Fruit fly (Drosophila melanogaster) whole organism: ENCODE results near the gene CG10616.

ENCODE experiments used
- CG8478 ChIP-seq: fragments of >200 bp; optimal IDR thresholded peaks from 2 replicates; lab custom pipeline; 2018; ENCODE audit warnings: inconsistent platforms
- Dll ChIP-seq: fragments of >200 bp; optimal IDR thresholded peaks from 2 replicates; lab custom pipeline; 2017
- EcR ChIP-seq, 2 experiments: fragments of >200 bp; optimal IDR thresholded peaks; 2 replicates each; lab custom pipeline; 2017; ENCODE audit warnings: missing biosample characterization in 2 of 2, missing genetic modification characterization in 2 of 2, missing genetic modification reagents in 2 of 2
- pan ChIP-seq: fragments of >200 bp; optimal IDR thresholded peaks from 2 replicates; lab custom pipeline; 2017
- psq ChIP-seq: fragments of >200 bp; optimal IDR thresholded peaks from 2 replicates; lab custom pipeline; 2017
- usp ChIP-seq: fragments of >200 bp; optimal IDR thresholded peaks from 2 replicates; lab custom pipeline; 2017; ENCODE audit warnings: missing biosample characterization, missing genetic modification characterization, mixed read lengths

Gene CG10616

dm6 chr3L:12463580-12463979 is 7.9 kb upstream of the CG10616 start:
- TF ChIP-seq usp (GFP tag; lab: Kevin White, UChicago) (no peak), EcR (GFP tag; optimal IDR thresholded peaks at IDR 0.05; lab: Kevin White, UChicago) (no peak), pan (lab: Kevin White, UChicago) (no peak)

dm6 chr3L:12465229-12465628 is 6.3 kb upstream of the CG10616 start:
- TF ChIP-seq pan (lab: Kevin White, UChicago), result no peak
- TF ChIP-seq CG8478 (lab: Kevin White, UChicago), result no peak
- TF ChIP-seq psq (lab: Kevin White, UChicago), result no peak
- TF ChIP-seq Dll (lab: Kevin White, UChicago), result no peak

- TF ChIP-seq psq (lab: Kevin White, UChicago), result no peak
- no peak for TF ChIP-seq pan (lab: Kevin White, UChicago)
- peak; percentile 94 for TF ChIP-seq CG8478 (lab: Kevin White, UChicago)
- TF ChIP-seq usp (GFP tag; lab: Kevin White, UChicago), result no peak
- TF ChIP-seq Dll (lab: Kevin White, UChicago), result peak; percentile 34
Measured at dm6 chr3L:12468016-12468415, 3.5 kb upstream of the CG10616 start, which contains the start of gene eyg. Gene eyg (minus strand): TSS chr3L:12468021.

DNA sequence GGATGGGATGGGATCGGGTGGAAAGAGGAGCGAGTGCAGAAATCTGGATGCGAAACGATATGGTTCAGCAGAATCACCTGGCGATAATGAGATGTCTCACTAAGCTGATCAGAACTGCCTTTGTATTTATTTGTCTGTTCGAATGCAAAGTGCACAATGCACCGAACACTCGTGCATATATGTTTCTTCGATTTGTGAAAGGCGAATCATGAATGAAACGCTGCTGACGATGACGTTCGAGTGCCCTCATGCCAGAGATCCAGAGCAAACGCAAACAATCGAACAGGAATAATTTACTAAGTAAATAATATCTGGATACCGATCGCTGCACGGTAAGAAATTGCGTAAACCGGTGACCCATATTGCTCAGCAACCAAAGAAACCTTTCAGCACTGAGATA is 1.8 kb upstream of the CG10616 start, which contains the start of gene CG32102:
Gene CG32102, minus strand, starts transcription at position 101 of the 400 bp plus-strand sequence.
- no peak for TF ChIP-seq Dll (lab: Kevin White, UChicago)

- TF ChIP-seq psq (lab: Kevin White, UChicago) (no peak), EcR (GFP tag; optimal IDR thresholded peaks at IDR 0.05; lab: Kevin White, UChicago) (no peak), CG8478 (lab: Kevin White, UChicago) (no peak), usp (GFP tag; lab: Kevin White, UChicago) (no peak)
Measured at dm6 chr3L:12470509-12470908, 1.0 kb upstream of the CG10616 start.

DNA sequence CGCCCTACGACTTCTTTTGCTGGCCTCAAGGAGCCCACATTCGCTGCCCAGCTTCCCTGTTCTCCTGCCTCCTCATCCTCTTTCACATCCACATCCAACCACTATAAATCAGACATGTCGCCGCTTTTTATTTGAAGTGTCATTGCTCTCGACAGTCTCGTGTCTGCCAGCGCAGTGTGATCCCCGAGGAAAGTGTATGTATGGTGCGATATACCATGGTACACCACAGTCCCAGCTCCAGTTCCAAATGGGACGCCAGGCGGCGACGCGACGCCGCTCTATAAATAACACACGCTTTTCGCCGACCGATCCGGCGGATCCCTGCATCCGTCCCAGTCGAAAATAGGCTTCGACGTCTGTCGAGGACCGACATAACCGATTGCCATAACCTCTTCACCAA is 6.7 kb downstream of the CG10616 start:
- no peak for TF ChIP-seq EcR (GFP tag; optimal IDR thresholded peaks at IDR 0.05; lab: Kevin White, UChicago)
- no peak for TF ChIP-seq CG8478 (lab: Kevin White, UChicago)
- TF ChIP-seq usp (GFP tag; lab: Kevin White, UChicago), result no peak

DNA sequence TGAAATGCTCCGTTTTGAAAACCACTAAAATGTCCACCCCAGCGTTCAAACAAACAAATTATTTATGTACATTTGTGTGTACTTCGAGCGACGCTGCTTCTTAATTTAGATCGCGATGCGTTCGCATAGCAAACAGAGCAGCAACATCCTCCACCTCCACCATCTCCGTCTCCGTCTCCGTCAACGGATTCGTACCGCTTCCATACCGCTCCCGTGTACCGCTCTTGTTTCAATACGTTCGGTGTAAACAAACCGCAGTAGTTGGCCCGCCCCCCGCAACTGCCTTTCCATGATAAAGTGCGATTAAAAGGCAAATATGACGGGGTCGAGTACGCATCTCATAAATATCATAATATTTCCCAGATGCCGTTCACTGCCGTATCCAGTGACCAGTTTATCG is 10.7 kb downstream of the CG10616 start, which contains the start of gene CG33725:
Gene CG33725, plus strand, starts transcription at position 364 of the 400 bp plus-strand sequence.
- TF ChIP-seq pan (lab: Kevin White, UChicago) (no peak), Dll (lab: Kevin White, UChicago) (no peak)

- TF ChIP-seq psq (lab: Kevin White, UChicago) (no peak), usp (GFP tag; lab: Kevin White, UChicago) (no peak), Dll (lab: Kevin White, UChicago) (no peak), pan (lab: Kevin White, UChicago) (no peak)
Measured at dm6 chr3L:12482917-12483316, 11.4 kb downstream of the CG10616 start.

DNA sequence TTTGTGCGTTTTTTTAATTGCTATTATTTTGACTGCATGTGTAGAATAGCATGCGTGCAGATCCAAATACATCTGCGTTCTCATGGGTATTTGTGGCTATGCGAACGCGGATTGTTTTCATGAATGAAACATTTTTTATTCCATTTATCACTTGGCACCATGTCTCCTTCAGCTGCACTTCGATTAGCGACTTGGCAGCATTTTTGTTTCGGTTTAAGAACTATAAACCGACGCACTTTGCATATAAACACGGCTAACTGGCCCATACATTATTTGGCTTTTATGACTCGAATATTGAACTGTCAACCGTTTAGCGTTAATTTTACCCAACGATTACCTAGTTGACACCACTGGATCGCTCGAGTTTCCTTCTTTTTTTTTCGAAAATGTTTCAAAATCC is 12.9 kb downstream of the CG10616 start:
- TF ChIP-seq Dll (lab: Kevin White, UChicago), result no peak
- TF ChIP-seq psq (lab: Kevin White, UChicago), result no peak
- TF ChIP-seq pan (lab: Kevin White, UChicago), result no peak
- TF ChIP-seq usp (GFP tag; lab: Kevin White, UChicago), result no peak
- TF ChIP-seq EcR (GFP tag; optimal IDR thresholded peaks at IDR 0.05; lab: Kevin White, UChicago), result no peak
- TF ChIP-seq CG8478 (lab: Kevin White, UChicago), result no peak

DNA sequence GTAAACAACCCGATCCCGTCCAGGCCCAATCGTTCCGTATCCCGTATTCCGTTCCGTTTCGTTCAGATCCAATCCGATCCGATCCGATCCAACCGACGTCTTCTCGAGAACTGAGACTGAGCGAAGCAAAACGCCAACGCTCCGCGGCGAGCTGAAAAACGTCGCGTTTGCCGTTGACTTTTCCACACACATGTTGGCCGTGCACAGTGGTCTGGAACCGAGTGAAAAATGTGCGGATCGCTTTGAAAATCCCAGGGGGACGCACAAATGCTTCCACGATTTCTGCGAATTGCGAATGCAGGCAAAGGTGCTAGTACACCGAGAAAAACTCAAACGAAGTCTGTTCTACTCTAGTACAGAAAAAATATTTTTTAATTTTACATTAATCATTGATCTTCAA is 13.4 kb downstream of the CG10616 start, which contains the start of gene CG10663:
Gene CG10663, minus strand, starts transcription at position 88 of the 400 bp plus-strand sequence.
- no peak for TF ChIP-seq psq (lab: Kevin White, UChicago)
- TF ChIP-seq pan (lab: Kevin White, UChicago), result no peak
- TF ChIP-seq EcR (GFP tag; optimal IDR thresholded peaks at IDR 0.05; lab: Kevin White, UChicago), result no peak
- no peak for TF ChIP-seq Dll (lab: Kevin White, UChicago)
- no peak for TF ChIP-seq usp (GFP tag; lab: Kevin White, UChicago)

DNA sequence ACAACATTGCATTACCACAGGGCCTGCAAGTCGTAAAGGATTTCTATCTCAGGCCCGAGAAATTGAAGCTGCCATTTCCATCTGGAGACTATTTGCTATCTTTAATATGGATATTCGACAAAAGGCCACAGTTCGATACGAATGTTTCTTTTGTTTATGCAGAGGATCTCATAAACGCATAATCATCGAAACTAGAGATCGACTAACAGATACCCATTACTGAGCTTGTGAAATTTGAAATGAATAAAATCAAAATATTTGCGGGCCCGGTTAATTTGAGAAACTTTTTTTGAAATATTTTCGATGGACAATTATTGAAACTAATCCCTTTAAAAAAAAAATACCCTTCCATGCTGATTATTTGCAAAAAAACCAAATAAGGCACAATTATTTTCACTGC is 14.6 kb downstream of the CG10616 start:
- no peak for TF ChIP-seq psq (lab: Kevin White, UChicago)
- no peak for TF ChIP-seq CG8478 (lab: Kevin White, UChicago)

DNA sequence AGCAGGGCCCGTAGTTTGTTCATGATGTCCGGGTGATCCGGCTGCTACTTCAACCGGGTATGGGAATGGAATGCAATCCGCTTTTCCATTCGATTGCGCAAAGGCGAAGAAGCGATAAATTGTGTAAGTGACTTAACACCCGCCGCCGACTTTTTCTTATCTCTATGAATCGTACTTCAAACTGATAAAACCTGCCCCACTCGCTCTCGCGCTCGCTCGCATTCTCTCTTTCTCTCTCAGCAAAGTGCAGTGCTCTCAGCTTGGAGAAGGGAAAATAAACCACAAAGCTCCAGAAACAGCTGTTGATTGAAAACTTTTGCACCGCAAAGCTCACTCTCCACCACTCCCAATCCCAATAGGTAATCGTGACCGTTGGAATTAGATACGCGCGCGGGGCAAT is 18.4 kb downstream of the CG10616 start:
- TF ChIP-seq Dll (lab: Kevin White, UChicago) (peak; percentile 98), pan (lab: Kevin White, UChicago) (no peak), EcR (GFP tag; optimal IDR thresholded peaks at IDR 0.05; lab: Kevin White, UChicago) (peak in 1 of 2 experiments; percentile 16)

- no peak for TF ChIP-seq usp (GFP tag; lab: Kevin White, UChicago)
- no peak for TF ChIP-seq Dll (lab: Kevin White, UChicago)
- no peak for TF ChIP-seq EcR (GFP tag; optimal IDR thresholded peaks at IDR 0.05; lab: Kevin White, UChicago)
- TF ChIP-seq CG8478 (lab: Kevin White, UChicago), result no peak
- no peak for TF ChIP-seq pan (lab: Kevin White, UChicago)
- no peak for TF ChIP-seq psq (lab: Kevin White, UChicago)
Measured at dm6 chr3L:12490418-12491035, 19.0 kb downstream of the CG10616 start, which contains the start of gene CG10660. Gene CG10660 (minus strand): TSS chr3L:12490676.
